Fruit fly (Drosophila melanogaster) whole organism, embryonic: ENCODE results near the gene gpp.
A peak's percentile ranks its signal among the peaks of the same experiment; 100 is the strongest.

Experiments used
- Antp ChIP-seq: fragments of 200-800 bp; sonication (Bioruptor generic); optimal IDR thresholded peaks from 3 replicates; lab custom pipeline; 2016; ENCODE audit warnings: missing biosample characterization, missing genetic modification characterization
- CG10431 ChIP-seq: fragments of 200-800 bp; sonication (Bioruptor generic); optimal IDR thresholded peaks from 3 replicates; lab custom pipeline; 2018; ENCODE audit warnings: missing biosample characterization, mild to moderate bottlenecking, missing genetic modification characterization
- CG11696 ChIP-seq: fragments of 200-800 bp; sonication (Bioruptor generic); IDR thresholded peaks from 2 replicates; pipeline ENCODE4 v1.3.6; 2022; ENCODE audit warnings: missing biosample characterization, missing genetic modification characterization
- CG12104 ChIP-seq: fragments of 200-800 bp; sonication (Bioruptor generic); optimal IDR thresholded peaks from 3 replicates; lab custom pipeline; 2016; ENCODE audit warnings: missing biosample characterization, missing genetic modification characterization
- CG12155 ChIP-seq: fragments of 200-800 bp; sonication (Bioruptor generic); optimal IDR thresholded peaks from 3 replicates; lab custom pipeline; 2016; ENCODE audit warnings: missing biosample characterization, missing genetic modification characterization
- CG12236 ChIP-seq: fragments of 200-800 bp; sonication (Bioruptor generic); optimal IDR thresholded peaks from 2 replicates; lab custom pipeline; 2016; ENCODE audit warnings: missing biosample characterization, missing genetic modification characterization
- CG12659 ChIP-seq: fragments of 200-800 bp; sonication (Bioruptor generic); optimal IDR thresholded peaks from 3 replicates; lab custom pipeline; 2017; ENCODE audit warnings: mild to moderate bottlenecking, missing biosample characterization, missing genetic modification reagents, missing genetic modification characterization
- CG12744 ChIP-seq: fragments of 200-800 bp; sonication (Bioruptor generic); optimal IDR thresholded peaks from 2 replicates; lab custom pipeline; 2016; ENCODE audit warnings: missing biosample characterization, missing genetic modification characterization
- CG13775 ChIP-seq: fragments of 200-800 bp; sonication (Bioruptor generic); optimal IDR thresholded peaks from 3 replicates; lab custom pipeline; 2017; ENCODE audit warnings: missing biosample characterization, mild to moderate bottlenecking, missing genetic modification characterization
- CG14965 ChIP-seq: fragments of 200-800 bp; sonication (Bioruptor generic); optimal IDR thresholded peaks from 2 replicates; lab custom pipeline; 2016; ENCODE audit warnings: missing biosample characterization, missing genetic modification characterization, borderline replicate concordance
- CG15696 ChIP-seq: fragments of 200-800 bp; sonication (Bioruptor generic); optimal IDR thresholded peaks from 2 replicates; lab custom pipeline; 2019; ENCODE audit warnings: missing biosample characterization, mild to moderate bottlenecking, missing genetic modification characterization, moderate library complexity
- CG1647 ChIP-seq: fragments of 200-800 bp; sonication (Bioruptor generic); optimal IDR thresholded peaks from 3 replicates; lab custom pipeline; 2016; ENCODE audit warnings: missing biosample characterization, missing genetic modification characterization
- CG17385 ChIP-seq: fragments of 200-800 bp; sonication (Bioruptor generic); optimal IDR thresholded peaks from 3 replicates; lab custom pipeline; 2018; ENCODE audit warnings: missing biosample characterization, mild to moderate bottlenecking, missing genetic modification characterization
- CG18764 ChIP-seq: fragments of 200-800 bp; sonication (Bioruptor generic); optimal IDR thresholded peaks from 3 replicates; lab custom pipeline; 2016; ENCODE audit warnings: missing biosample characterization, missing genetic modification characterization
- CG2199 ChIP-seq: fragments of 200-800 bp; sonication (Bioruptor generic); IDR thresholded peaks from 3 replicates; pipeline ENCODE4 v1.3.6; 2022; ENCODE audit warnings: missing biosample characterization, missing genetic modification characterization
- CG31224 ChIP-seq: fragments of 200-800 bp; sonication (Bioruptor generic); IDR thresholded peaks from 2 replicates; pipeline ENCODE4 v1.3.6; 2022; ENCODE audit warnings: missing biosample characterization, missing genetic modification characterization
- CG32532 ChIP-seq: fragments of 200-800 bp; sonication (Bioruptor generic); IDR thresholded peaks from 2 replicates; pipeline ENCODE4 v1.3.6; 2022; ENCODE audit warnings: missing biosample characterization, missing genetic modification characterization
- CG33213 ChIP-seq: fragments of 200-800 bp; sonication (Bioruptor generic); optimal IDR thresholded peaks from 3 replicates; lab custom pipeline; 2016; ENCODE audit warnings: missing biosample characterization, missing genetic modification characterization
- CG34224 ChIP-seq: fragments of 200-800 bp; sonication (Bioruptor generic); IDR thresholded peaks from 3 replicates; pipeline ENCODE4 v1.3.6; 2022; ENCODE audit warnings: missing biosample characterization, missing genetic modification characterization; ENCODE audit not compliant: partially characterized antibody
- CG4617 ChIP-seq: fragments of 200-800 bp; sonication (Bioruptor generic); optimal IDR thresholded peaks from 3 replicates; lab custom pipeline; 2016; ENCODE audit warnings: missing biosample characterization, missing genetic modification characterization, borderline replicate concordance
- CG7839 ChIP-seq: fragments of 200-800 bp; sonication (Bioruptor generic); optimal IDR thresholded peaks from 3 replicates; lab custom pipeline; 2018; ENCODE audit warnings: missing biosample characterization, mild to moderate bottlenecking, missing genetic modification characterization, moderate library complexity
- CG8359 ChIP-seq: fragments of 200-800 bp; sonication (Bioruptor generic); optimal IDR thresholded peaks from 2 replicates; lab custom pipeline; 2017; ENCODE audit warnings: missing biosample characterization, mild to moderate bottlenecking, missing genetic modification characterization, borderline replicate concordance
- Deaf1 ChIP-seq: fragments of 200-800 bp; optimal IDR thresholded peaks from 3 replicates; lab custom pipeline; 2019; ENCODE audit warnings: missing biosample characterization, mild to moderate bottlenecking, missing genetic modification characterization, moderate library complexity
- Dfd ChIP-seq, 2 experiments: fragments of >200 bp; optimal IDR thresholded peaks; 2 replicates each; lab custom pipeline; 2017; ENCODE audit warnings: missing biosample characterization in 2 of 2, missing genetic modification characterization in 2 of 2
- Ets65A ChIP-seq: fragments of 200-800 bp; sonication (Bioruptor generic); peaks from one replicate; lab custom pipeline; 2016; ENCODE audit warnings: missing biosample characterization, missing genetic modification characterization
- Ets97D ChIP-seq: fragments of 200-800 bp; sonication (Bioruptor generic); optimal IDR thresholded peaks from 3 replicates; lab custom pipeline; 2016; ENCODE audit warnings: missing biosample characterization, missing genetic modification characterization
- HLH54F ChIP-seq: fragments of 200-800 bp; sonication (Bioruptor generic); optimal IDR thresholded peaks from 3 replicates; lab custom pipeline; 2016; ENCODE audit warnings: missing biosample characterization, missing genetic modification characterization
- MTF-1 ChIP-seq: fragments of 200-800 bp; sonication (Bioruptor generic); optimal IDR thresholded peaks from 2 replicates; lab custom pipeline; 2018; ENCODE audit warnings: missing biosample characterization, mild to moderate bottlenecking, missing genetic modification characterization, borderline replicate concordance
- Mrtf ChIP-seq: fragments of 200-800 bp; sonication (Bioruptor generic); IDR thresholded peaks from 3 replicates; pipeline ENCODE4 v1.3.6; 2022; ENCODE audit warnings: missing biosample characterization, missing genetic modification characterization
- NfI ChIP-seq: fragments of 200-800 bp; sonication (Bioruptor generic); optimal IDR thresholded peaks from 3 replicates; lab custom pipeline; 2018; ENCODE audit warnings: missing biosample characterization, mild to moderate bottlenecking, missing genetic modification characterization, moderate library complexity
- Rfx ChIP-seq: fragments of 200-800 bp; sonication (Bioruptor generic); IDR thresholded peaks from 2 replicates; pipeline ENCODE4 v1.3.6; 2022; ENCODE audit warnings: missing biosample characterization, missing genetic modification characterization
- Taf1 ChIP-seq: fragments of 200-800 bp; sonication (Bioruptor generic); IDR thresholded peaks from 2 replicates; pipeline ENCODE4 v1.3.6; 2022; ENCODE audit warnings: missing biosample characterization, missing genetic modification characterization
- Trl ChIP-seq, 3 experiments: fragments of >200 bp in 2 of 3; fragments of 200-800 bp in 1 of 3; sonication (Bioruptor generic) in 1 of 3; optimal IDR thresholded peaks; 2 replicates in 1 of 3; 3 replicates in 2 of 3; lab custom pipeline; 2016 to 2017; ENCODE audit warnings: missing biosample characterization in 1 of 3, missing genetic modification characterization in 1 of 3
- bigmax ChIP-seq: fragments of 200-800 bp; sonication (Bioruptor generic); optimal IDR thresholded peaks from 2 replicates; lab custom pipeline; 2018; ENCODE audit warnings: missing biosample characterization, mild to moderate bottlenecking, missing genetic modification characterization
- bowl ChIP-seq: fragments of 200-800 bp; sonication (Bioruptor generic); IDR thresholded peaks from 2 replicates; pipeline ENCODE4 v1.3.6; 2022; ENCODE audit warnings: missing biosample characterization, missing genetic modification characterization
- cas ChIP-seq: fragments of 200-800 bp; sonication (Bioruptor generic); IDR thresholded peaks from 2 replicates; pipeline ENCODE4 v1.3.6; 2022; ENCODE audit warnings: missing biosample characterization, missing genetic modification characterization
- ci ChIP-seq: fragments of 200-800 bp; sonication (Bioruptor generic); IDR thresholded peaks from 3 replicates; pipeline ENCODE4 v1.3.6; 2022; ENCODE audit warnings: missing biosample characterization, missing genetic modification characterization
- dmrt11E ChIP-seq: fragments of 200-800 bp; sonication (Bioruptor generic); optimal IDR thresholded peaks from 3 replicates; lab custom pipeline; 2018; ENCODE audit warnings: missing biosample characterization, mild to moderate bottlenecking, missing genetic modification characterization, moderate library complexity
- fd102C ChIP-seq: fragments of 200-800 bp; sonication (Bioruptor generic); optimal IDR thresholded peaks from 2 replicates; lab custom pipeline; 2018; ENCODE audit warnings: missing biosample characterization, mild to moderate bottlenecking, missing genetic modification characterization, moderate library complexity
- grn ChIP-seq: fragments of 200-800 bp; sonication (Bioruptor generic); optimal IDR thresholded peaks from 3 replicates; lab custom pipeline; 2017; ENCODE audit warnings: missing biosample characterization, missing genetic modification characterization
- gro ChIP-seq: fragments of 200-800 bp; sonication (Bioruptor generic); optimal IDR thresholded peaks from 2 replicates; lab custom pipeline; 2016; ENCODE audit warnings: missing biosample characterization, missing genetic modification characterization
- hkb ChIP-seq, 2 experiments: fragments of 200-800 bp in 1 of 2; fragments of >200 bp in 1 of 2; sonication (Bioruptor generic) in 1 of 2; IDR thresholded peaks in 1 of 2; optimal IDR thresholded peaks in 1 of 2; 2 replicates each; pipeline versions ENCODE4 v1.3.6 to Lab custom; 2017 to 2022; ENCODE audit warnings: missing biosample characterization in 1 of 2, missing genetic modification characterization in 1 of 2
- klu ChIP-seq: fragments of 200-800 bp; sonication (Bioruptor generic); IDR thresholded peaks from 2 replicates; pipeline ENCODE4 v1.3.6; 2022; ENCODE audit warnings: missing biosample characterization, missing genetic modification characterization
- lilli ChIP-seq: fragments of 200-800 bp; sonication (Bioruptor generic); optimal IDR thresholded peaks from 3 replicates; lab custom pipeline; 2016; ENCODE audit warnings: missing biosample characterization, missing genetic modification characterization
- nerfin-2 ChIP-seq: fragments of 200-800 bp; sonication (Bioruptor generic); IDR thresholded peaks from 2 replicates; pipeline ENCODE4 v1.3.6; 2022; ENCODE audit warnings: missing biosample characterization, missing genetic modification characterization; ENCODE audit not compliant: partially characterized antibody
- ro ChIP-seq: fragments of 200-800 bp; sonication (Bioruptor generic); IDR thresholded peaks from 2 replicates; pipeline ENCODE4 v1.3.6; 2022; ENCODE audit warnings: missing biosample characterization, missing genetic modification characterization
- sna ChIP-seq: fragments of 200-800 bp; sonication (Bioruptor generic); IDR thresholded peaks from 2 replicates; pipeline ENCODE4 v1.3.6; 2022; ENCODE audit warnings: missing biosample characterization, missing genetic modification characterization; ENCODE audit not compliant: partially characterized antibody
- stc ChIP-seq: fragments of 200-800 bp; sonication (Bioruptor generic); IDR thresholded peaks from 2 replicates; pipeline ENCODE4 v1.3.6; 2022; ENCODE audit warnings: missing biosample characterization, missing genetic modification characterization
- tna ChIP-seq: fragments of 200-800 bp; sonication (Bioruptor generic); IDR thresholded peaks from 2 replicates; pipeline ENCODE4 v1.3.6; 2022; ENCODE audit warnings: missing biosample characterization, missing genetic modification characterization; ENCODE audit not compliant: partially characterized antibody
- trh ChIP-seq: fragments of 200-800 bp; sonication (Bioruptor generic); optimal IDR thresholded peaks from 2 replicates; lab custom pipeline; 2016; ENCODE audit warnings: missing biosample characterization, missing genetic modification characterization
- zfh1 ChIP-seq: fragments of 200-800 bp; sonication (Bioruptor generic); IDR thresholded peaks from 3 replicates; pipeline ENCODE4 v1.3.6; 2022; ENCODE audit warnings: missing biosample characterization, missing genetic modification characterization

The gpp gene

DNA sequence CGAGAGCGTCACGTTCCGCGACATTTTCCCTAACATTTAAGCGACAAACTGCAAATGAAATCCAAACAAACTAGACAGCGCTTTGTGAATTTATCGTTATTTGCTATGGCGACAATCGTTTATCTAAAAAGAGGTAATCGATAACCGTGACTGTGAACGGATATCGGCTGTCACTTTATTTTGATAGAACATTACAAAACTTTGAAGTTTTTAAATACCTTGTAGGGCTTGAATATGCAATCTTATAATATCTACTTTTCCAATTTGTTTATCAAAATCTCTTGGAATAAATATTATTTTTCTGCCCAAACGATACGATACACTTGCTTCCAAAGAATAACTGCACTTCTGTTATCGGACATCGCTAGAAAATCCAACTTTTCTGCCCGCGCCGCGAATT is 26.5 kb upstream of the gpp start, which contains the start of the genes CG1024 and TfIIFalpha (continued):
- TF ChIP-seq Trl (optimal IDR thresholded peaks at IDR 0.05; lab: Kevin White, UChicago) (no peak), Trl (GFP tag; optimal IDR thresholded peaks at IDR 0.05; lab: Kevin White, UChicago) (no peak), bigmax (no peak), CG12659 (peak; percentile 61), CG10431 (GFP tag; lab: Kevin White, UChicago) (no peak), CG4617 (GFP tag; lab: Kevin White, UChicago) (peak; percentile 15), HLH54F (GFP tag; lab: Kevin White, UChicago) (no peak), CG14965 (GFP tag; lab: Kevin White, UChicago) (no peak), CG13775 (GFP tag; lab: Kevin White, UChicago) (no peak), zfh1 (GFP tag; lab: Robert Waterston, UW) (no peak), grn (GFP tag; lab: Kevin White, UChicago) (no peak), MTF-1 (no peak), Antp (GFP tag; lab: Kevin White, UChicago) (no peak), NfI (GFP tag; lab: Kevin White, UChicago) (no peak), Dfd (GFP tag; optimal IDR thresholded peaks at IDR 0.05; lab: Kevin White, UChicago) (no peak), Taf1 (GFP tag; lab: Robert Waterston, UW) (no peak), CG18764 (no peak), CG31224 (GFP tag; lab: Robert Waterston, UW) (no peak), Mrtf (GFP tag; lab: Robert Waterston, UW) (no peak), dmrt11E (no peak), CG33213 (GFP tag; lab: Kevin White, UChicago) (no peak), CG12236 (GFP tag; lab: Kevin White, UChicago) (no peak), stc (GFP tag; lab: Robert Waterston, UW) (no peak), sna (GFP tag; lab: Robert Waterston, UW) (peak; percentile 90), hkb (optimal IDR thresholded peaks at IDR 0.05; lab: Kevin White, UChicago) (no peak), hkb (GFP tag; IDR thresholded peaks at IDR 0.05; lab: Robert Waterston, UW) (no peak), CG1647 (GFP tag; lab: Kevin White, UChicago) (no peak), CG12155 (GFP tag; lab: Kevin White, UChicago) (peak; percentile 32), CG7839 (tag; lab: Kevin White, UChicago) (no peak), fd102C (no peak), CG34224 (peak; percentile 96), CG15696 (tag; lab: Kevin White, UChicago) (no peak), CG2199 (GFP tag; lab: Robert Waterston, UW) (no peak), cas (GFP tag; lab: Robert Waterston, UW) (no peak), ci (GFP tag; lab: Robert Waterston, UW) (no peak), CG11696 (GFP tag; lab: Robert Waterston, UW) (no peak), Rfx (no peak), Ets65A (GFP tag; lab: Kevin White, UChicago) (no peak), lilli (GFP tag; lab: Kevin White, UChicago) (peak; percentile 20), gro (GFP tag; lab: Kevin White, UChicago) (no peak), CG12104 (GFP tag; lab: Kevin White, UChicago) (no peak), CG8359 (GFP tag; lab: Kevin White, UChicago) (no peak), Ets97D (peak; percentile 38), CG12744 (GFP tag; lab: Kevin White, UChicago) (no peak), trh (GFP tag; lab: Kevin White, UChicago) (no peak), Deaf1 (tag; lab: Kevin White, UChicago) (no peak), CG32532 (GFP tag; lab: Robert Waterston, UW) (no peak), ro (no peak), tna (GFP tag; lab: Robert Waterston, UW) (peak; percentile 89), nerfin-2 (GFP tag; lab: Robert Waterston, UW) (peak; percentile 96), bowl (GFP tag; lab: Robert Waterston, UW) (no peak), CG17385 (GFP tag; lab: Kevin White, UChicago) (no peak), klu (GFP tag; lab: Robert Waterston, UW) (no peak)
